Worm (Caenorhabditis elegans): Measurements from ENCODE around the gene srt-11.
A peak's percentile ranks its signal among the peaks of the same experiment; 100 is the strongest.
"Not testable (repeated sequence)": the region's sequence is repeated elsewhere in the genome, so short reads cannot be mapped to it uniquely, and the experiment has no call there.

srt-11 gene

ce11 chrII:14801086-14801531, 4.7 kb upstream of the srt-11 start (continued):
- no peak for TF ChIP-seq nhr-179 (tag; optimal IDR thresholded peaks at IDR 0.05)
- TF ChIP-seq die-1 (tag; optimal IDR thresholded peaks at IDR 0.05) = no peak
- TF ChIP-seq snpc-4 (GFP tag; optimal IDR thresholded peaks at IDR 0.05) = peak; percentile 95
- peak; percentile 94 to 98 (median 98) for TF ChIP-seq snpc-4 (tag; optimal IDR thresholded peaks at IDR 0.05)
- peak; percentile 83 for TF ChIP-seq madf-6 (GFP tag; IDR thresholded peaks at IDR 0.05)
- no peak for TF ChIP-seq ama-1 (optimal IDR thresholded peaks at IDR 0.05)
- TF ChIP-seq ama-1 (GFP tag; optimal IDR thresholded peaks at IDR 0.05) = no peak
- no peak for TF ChIP-seq Y56A3A.18 (GFP tag; IDR thresholded peaks at IDR 0.05)
- TF ChIP-seq ceh-79 (tag; optimal IDR thresholded peaks at IDR 0.05) = no peak
- TF ChIP-seq ceh-27 (GFP tag; optimal IDR thresholded peaks at IDR 0.05) = peak; percentile 29
- no peak for TF ChIP-seq egrh-3 (GFP tag; IDR thresholded peaks at IDR 0.05)

ce11 chrII:14802527-14802926, 3.3 kb upstream of the srt-11 start:
- TF ChIP-seq nfyb-1 (GFP tag; IDR thresholded peaks at IDR 0.05) = peak; percentile 38; the same call in 1 of the 2 replicates
- TF ChIP-seq B0261.1 (tag; optimal IDR thresholded peaks at IDR 0.05) = peak; percentile 59
- peak; percentile 60 for TF ChIP-seq D2030.7 (GFP tag; IDR thresholded peaks at IDR 0.05)
- TF ChIP-seq lsl-1 (GFP tag; optimal IDR thresholded peaks at IDR 0.05) = peak; percentile 14
- peak; percentile 61 for TF ChIP-seq madf-6 (GFP tag; IDR thresholded peaks at IDR 0.05)
- 0 out of 2 replicates have a peak, but pooled peaks have one; percentile 8 for TF ChIP-seq nhr-120 (GFP tag; IDR thresholded peaks at IDR 0.05)
- TF ChIP-seq snpc-4 (GFP tag; optimal IDR thresholded peaks at IDR 0.05) = not testable (repeated sequence)
- peak in 2 of 4 experiments; percentile 68 to 70 for TF ChIP-seq snpc-4 (tag; optimal IDR thresholded peaks at IDR 0.05)
- peak; percentile 9 for TF ChIP-seq lin-54 (GFP tag; optimal IDR thresholded peaks at IDR 0.05)
- TF ChIP-seq lin-26 (GFP tag; IDR thresholded peaks at IDR 0.05) = peak; percentile 77
- peak; percentile 52 for TF ChIP-seq hmg-1.2 (GFP tag; IDR thresholded peaks at IDR 0.05)
- 0 out of 2 replicates have a peak, but pooled peaks have one; percentile 49 for TF ChIP-seq dox-1 (GFP tag; IDR thresholded peaks at IDR 0.05)
- TF ChIP-seq hmg-20 (GFP tag; IDR thresholded peaks at IDR 0.05) = 0 out of 2 replicates have a peak, but pooled peaks have one; percentile 30
- peak; percentile 33; the same call in 1 of the 2 replicates for TF ChIP-seq F33H1.4 (GFP tag; IDR thresholded peaks at IDR 0.05)
- TF ChIP-seq rcor-1 (GFP tag; IDR thresholded peaks at IDR 0.05) = peak; percentile 26; the same call in 1 of the 2 replicates
- TF ChIP-seq mcd-1 (GFP tag; IDR thresholded peaks at IDR 0.05) = peak; percentile 23; the same call in 1 of the 2 replicates
- TF ChIP-seq rpc-1 (optimal IDR thresholded peaks at IDR 0.05) = peak; percentile 56
- peak; percentile 68 for TF ChIP-seq rpc-1 (tag; optimal IDR thresholded peaks at IDR 0.05)
- TF ChIP-seq tbp1 (GFP tag; optimal IDR thresholded peaks at IDR 0.05) = peak; percentile 83
- peak; percentile 63; the same call in 1 of the 2 replicates for TF ChIP-seq ekl-4 (GFP tag; IDR thresholded peaks at IDR 0.05)

ce11 chrII:14804259-14804899, 1.4 kb upstream of the srt-11 start, which contains the start of gene W01D2.3:
Gene W01D2.3 (minus strand): TSS chrII:14804309.
- peak; percentile 95 for TF ChIP-seq snpc-3.4 (tag; optimal IDR thresholded peaks at IDR 0.05)
- peak; percentile 0 for TF ChIP-seq unc-62 (GFP tag; optimal IDR thresholded peaks at IDR 0.05)
- TF ChIP-seq mel-28 (tag; optimal IDR thresholded peaks at IDR 0.05; ENCODE audit: borderline replicate concordance) = peak; percentile 58
- 0 out of 2 replicates have a peak, but pooled peaks have one; percentile 6 for TF ChIP-seq bed-2 (GFP tag; IDR thresholded peaks at IDR 0.05)
- TF ChIP-seq unc-130 (GFP tag; optimal IDR thresholded peaks at IDR 0.05) = peak; percentile 20
- peak; percentile 91 for TF ChIP-seq ZK185.1 (tag; optimal IDR thresholded peaks at IDR 0.05; ENCODE audit: poor library complexity, severe bottlenecking)
- TF ChIP-seq snpc-4 (GFP tag; optimal IDR thresholded peaks at IDR 0.05) = peak; percentile 96
- TF ChIP-seq snpc-4 (tag; optimal IDR thresholded peaks at IDR 0.05) = peak; percentile 98 to 100 (median 99)
- TF ChIP-seq ztf-22 (GFP tag; optimal IDR thresholded peaks at IDR 0.05) = peak; percentile 21
- peak; percentile 43 for TF ChIP-seq ztf-3 (GFP tag; optimal IDR thresholded peaks at IDR 0.05)
- TF ChIP-seq die-1 (tag; optimal IDR thresholded peaks at IDR 0.05) = peak; percentile 2
- TF ChIP-seq repo-1 (tag; optimal IDR thresholded peaks at IDR 0.05) = peak; percentile 84
- TF ChIP-seq nhr-179 (tag; optimal IDR thresholded peaks at IDR 0.05) = no peak
- TF ChIP-seq lsy-27 (tag; optimal IDR thresholded peaks at IDR 0.05; ENCODE audit: borderline replicate concordance, insufficient read depth) = no peak
- peak; percentile 75 for TF ChIP-seq ztf-26 (tag; optimal IDR thresholded peaks at IDR 0.05)
- TF ChIP-seq mxl-1 (tag; optimal IDR thresholded peaks at IDR 0.05) = no peak
- TF ChIP-seq D2030.7 (GFP tag; IDR thresholded peaks at IDR 0.05) = peak; percentile 39; the same call in 1 of the 2 replicates
- no peak for TF ChIP-seq efl-1 (GFP tag; optimal IDR thresholded peaks at IDR 0.05)
- TF ChIP-seq athp-1 (tag; optimal IDR thresholded peaks at IDR 0.05) = peak; percentile 42
- peak; percentile 64 for TF ChIP-seq gei-17 (GFP tag; optimal IDR thresholded peaks at IDR 0.05)
- peak; percentile 23 for TF ChIP-seq F22D6.2 (tag; optimal IDR thresholded peaks at IDR 0.05)
- TF ChIP-seq ztf-18 (tag; optimal IDR thresholded peaks at IDR 0.05) = peak; percentile 38

Measured in whole organism, young adult.